Worm (Caenorhabditis elegans) whole organism, L1 larva: Measurements from ENCODE around the gene idpb-1.

Experiments
- alr-1 ChIP-seq: fragments of 200-800 bp; sonication (Bioruptor generic); optimal IDR thresholded peaks from 2 replicates; lab custom pipeline; 2018; ENCODE audit warnings: borderline replicate concordance, mild to moderate bottlenecking, missing genetic modification characterization, missing compliant biosample characterization
- ama-1 ChIP-seq: fragments of 150-350 bp; optimal IDR thresholded peaks from 2 replicates; lab custom pipeline; 2014
- ceh-88 ChIP-seq: fragments of 200-800 bp; sonication (Bioruptor generic); IDR thresholded peaks from 2 replicates; pipeline ENCODE4 v1.3.6; 2022; ENCODE audit warnings: missing genetic modification characterization, missing compliant biosample characterization
- hpl-2 ChIP-seq: fragments of 150-350 bp; optimal IDR thresholded peaks from 2 replicates; lab custom pipeline; 2014; ENCODE audit warnings: missing biosample characterization, missing genetic modification reagents, missing genetic modification characterization
- isw-1 ChIP-seq: fragments of 200-800 bp; sonication (Bioruptor generic); IDR thresholded peaks from 2 replicates; pipeline ENCODE4 v1.3.6; 2022; ENCODE audit warnings: missing genetic modification characterization, missing compliant biosample characterization
- lir-3 ChIP-seq: sonication (generic microtip); optimal IDR thresholded peaks from 2 replicates; lab custom pipeline; 2016; ENCODE audit warnings: mild to moderate bottlenecking, missing genetic modification characterization, moderate library complexity, missing compliant biosample characterization; ENCODE audit not compliant: poor library complexity
- nhr-12 ChIP-seq: sonication (generic microtip); optimal IDR thresholded peaks from 2 replicates; lab custom pipeline; 2017; ENCODE audit warnings: missing biosample characterization, missing genetic modification characterization
- nhr-237 ChIP-seq: fragments of 150-350 bp; optimal IDR thresholded peaks from 2 replicates; lab custom pipeline; 2014; ENCODE audit warnings: missing biosample characterization, missing genetic modification characterization
- nhr-71 ChIP-seq: sonication (generic microtip); optimal IDR thresholded peaks from 2 replicates; lab custom pipeline; 2016; ENCODE audit warnings: mild to moderate bottlenecking, missing genetic modification characterization, moderate library complexity, missing compliant biosample characterization
- snpc-4 ChIP-seq: fragments of 150-350 bp; optimal IDR thresholded peaks from 2 replicates; lab custom pipeline; 2014; ENCODE audit warnings: missing biosample characterization, missing genetic modification characterization
- unc-130 ChIP-seq: fragments of 150-350 bp; optimal IDR thresholded peaks from 2 replicates; lab custom pipeline; 2017; ENCODE audit warnings: missing biosample characterization, missing genetic modification characterization, inconsistent platforms
- unc-86 ChIP-seq: sonication (generic microtip); optimal IDR thresholded peaks from 2 replicates; lab custom pipeline; 2016; ENCODE audit warnings: missing genetic modification characterization, missing compliant biosample characterization

DNA sequence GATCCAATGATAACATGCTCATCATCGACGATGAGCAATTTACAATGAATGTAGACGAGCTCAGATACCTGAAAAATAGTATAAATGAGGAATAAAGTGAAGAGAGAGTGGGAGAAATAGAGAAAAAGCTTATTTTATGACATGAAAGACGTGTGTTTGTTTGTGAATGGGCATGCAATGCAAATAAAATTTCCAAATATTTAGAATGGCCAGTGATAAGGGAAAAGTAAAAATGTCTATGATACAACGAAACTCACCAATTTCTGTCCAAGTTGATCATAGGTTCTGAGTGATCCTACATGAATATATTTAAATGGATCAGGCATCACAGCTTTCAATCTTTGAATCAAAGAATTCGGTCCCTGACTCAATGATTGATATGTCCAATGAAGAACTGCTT, 15.6 kb upstream of the idpb-1 start:
- TF ChIP-seq lir-3 (tag; lab: Kevin White, UChicago) (no peak), nhr-237 (tag; lab: Kevin White, UChicago) (no peak), unc-86 (tag; lab: Kevin White, UChicago) (no peak), ceh-88 (GFP tag; lab: Robert Waterston, UW) (no peak), nhr-12 (tag; lab: Kevin White, UChicago) (no peak), unc-130 (tag; lab: Kevin White, UChicago) (no peak), snpc-4 (tag; lab: Kevin White, UChicago) (no peak), hpl-2 (GFP tag; lab: Kevin White, UChicago) (no peak), ama-1 (lab: Kevin White, UChicago) (no peak), nhr-71 (tag; lab: Kevin White, UChicago) (no peak), alr-1 (tag; lab: Kevin White, UChicago) (no peak), isw-1 (no peak)
